Fruit fly (Drosophila melanogaster): ENCODE measurements around the gene CG33269.
A peak's percentile ranks its signal among the peaks of the same experiment; 100 is the strongest.

The CG33269 gene

DNA sequence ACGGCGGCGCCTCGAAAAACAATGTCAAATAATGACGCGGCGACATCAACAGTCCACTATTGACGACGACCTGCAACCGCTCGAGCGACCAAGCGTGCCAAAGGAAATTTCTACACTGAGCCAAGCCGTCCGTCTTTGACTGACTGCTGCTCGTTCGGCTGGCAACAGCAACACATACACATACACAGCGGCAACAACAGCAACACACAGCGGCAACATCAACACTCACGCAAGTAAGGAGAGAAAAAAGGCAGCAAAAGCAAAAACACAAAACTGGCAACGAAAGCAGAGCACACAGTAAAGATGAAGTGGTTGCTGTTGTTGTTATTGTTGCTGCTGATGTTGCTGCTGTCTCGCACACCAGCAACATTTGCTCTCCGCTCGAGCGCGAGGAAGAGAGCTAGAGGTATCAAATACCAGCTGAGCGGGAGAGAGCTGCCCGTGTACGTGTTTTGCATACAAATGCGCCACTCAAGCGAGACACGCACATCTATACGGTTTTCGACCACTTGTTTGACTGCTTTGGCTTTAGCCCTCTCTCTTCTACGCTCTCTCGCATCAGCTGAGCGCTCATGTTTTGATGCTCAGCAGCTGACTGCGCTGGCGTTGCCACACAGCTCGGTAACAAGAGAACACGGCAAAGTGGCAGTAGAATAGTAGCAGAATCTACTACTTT is 28.9 kb downstream of the CG33269 start (continued):
- TF ChIP-seq usp (GFP tag; optimal IDR thresholded peaks at IDR 0.05) (no peak), sv (GFP tag; optimal IDR thresholded peaks at IDR 0.05) (no peak)

DNA sequence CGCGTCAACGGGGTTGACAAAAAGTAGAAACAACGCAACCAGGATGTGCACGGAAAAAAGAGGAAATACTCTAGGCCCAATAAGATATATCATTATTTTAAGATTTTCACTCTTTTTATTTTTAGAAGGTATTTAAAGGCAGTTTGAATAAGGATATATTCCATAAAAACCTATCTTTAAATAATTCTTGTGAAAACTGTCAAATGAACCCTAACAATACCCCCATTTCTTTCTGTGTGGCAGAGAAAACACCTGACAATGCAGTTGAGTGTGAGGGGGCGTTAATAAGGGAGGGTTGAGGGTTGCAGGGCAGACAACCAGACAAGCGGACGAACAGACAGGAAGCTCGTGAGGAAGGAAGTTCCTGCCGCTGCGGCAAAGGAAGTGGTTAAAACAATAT is 30.0 kb downstream of the CG33269 start:
- peak; percentile 39 for TF ChIP-seq ey (GFP tag; optimal IDR thresholded peaks at IDR 0.05)
- peak; percentile 28 for TF ChIP-seq OdsH (GFP tag; optimal IDR thresholded peaks at IDR 0.05)
- peak; percentile 1 for TF ChIP-seq brk (GFP tag; optimal IDR thresholded peaks at IDR 0.05)
- TF ChIP-seq sage (GFP tag; optimal IDR thresholded peaks at IDR 0.05): no peak
- peak; percentile 23 for TF ChIP-seq HLH106 (tag; optimal IDR thresholded peaks at IDR 0.05)
- TF ChIP-seq Abd-B (GFP tag; optimal IDR thresholded peaks at IDR 0.05): no peak
- no peak for TF ChIP-seq dmrt93B (GFP tag; optimal IDR thresholded peaks at IDR 0.05)
- no peak for TF ChIP-seq woc (GFP tag; optimal IDR thresholded peaks at IDR 0.05)
- no peak for TF ChIP-seq Mio (GFP tag; optimal IDR thresholded peaks at IDR 0.05)
- no peak for TF ChIP-seq jim (GFP tag; optimal IDR thresholded peaks at IDR 0.05)
- peak; percentile 12 for TF ChIP-seq psq (GFP tag; optimal IDR thresholded peaks at IDR 0.05)
- TF ChIP-seq br (GFP tag; optimal IDR thresholded peaks at IDR 0.05): peak; percentile 15
- no peak for TF ChIP-seq pan (optimal IDR thresholded peaks at IDR 0.05)
- TF ChIP-seq usp (GFP tag; optimal IDR thresholded peaks at IDR 0.05): no peak
- TF ChIP-seq Myc (optimal IDR thresholded peaks at IDR 0.05): no peak
- no peak for TF ChIP-seq Vsx2 (GFP tag; optimal IDR thresholded peaks at IDR 0.05; ENCODE audit: partially characterized antibody)
- no peak for TF ChIP-seq tai (GFP tag; optimal IDR thresholded peaks at IDR 0.05)
- TF ChIP-seq N (GFP tag; optimal IDR thresholded peaks at IDR 0.05): no peak
- TF ChIP-seq Jra (GFP tag; optimal IDR thresholded peaks at IDR 0.05): no peak
- no peak for TF ChIP-seq dsf (GFP tag; optimal IDR thresholded peaks at IDR 0.05; ENCODE audit: borderline replicate concordance)
- no peak for TF ChIP-seq CG9705 (GFP tag; optimal IDR thresholded peaks at IDR 0.05)
- TF ChIP-seq fru (GFP tag; optimal IDR thresholded peaks at IDR 0.05): peak; percentile 46
- peak; percentile 43 for TF ChIP-seq rgr (GFP tag; optimal IDR thresholded peaks at IDR 0.05)
- no peak for TF ChIP-seq Hr78 (GFP tag; optimal IDR thresholded peaks at IDR 0.05)
- no peak for TF ChIP-seq Dif (GFP tag; optimal IDR thresholded peaks at IDR 0.05; ENCODE audit: partially characterized antibody)
- no peak for TF ChIP-seq dl (GFP tag; optimal IDR thresholded peaks at IDR 0.05; ENCODE audit: insufficient read depth in 1 of 2, partially characterized antibody in 2 of 2)
- TF ChIP-seq Hnf4 (GFP tag; optimal IDR thresholded peaks at IDR 0.05): peak; percentile 21
- peak; percentile 26 for TF ChIP-seq h (GFP tag; optimal IDR thresholded peaks at IDR 0.05)
- no peak for TF ChIP-seq GATAd (GFP tag; optimal IDR thresholded peaks at IDR 0.05)
- no peak for TF ChIP-seq sv (GFP tag; optimal IDR thresholded peaks at IDR 0.05)
- TF ChIP-seq lola (GFP tag; optimal IDR thresholded peaks at IDR 0.05): no peak
- no peak for TF ChIP-seq Hr83 (GFP tag; optimal IDR thresholded peaks at IDR 0.05; ENCODE audit: poor library complexity, severe bottlenecking)
- peak in 1 of 2 experiments; percentile 43 for TF ChIP-seq foxo (GFP tag; optimal IDR thresholded peaks at IDR 0.05)
- TF ChIP-seq CrebA (GFP tag; optimal IDR thresholded peaks at IDR 0.05; ENCODE audit: borderline replicate concordance): no peak
- no peak for TF ChIP-seq Rel (GFP tag; optimal IDR thresholded peaks at IDR 0.05)
- no peak for TF ChIP-seq Rel (tag; optimal IDR thresholded peaks at IDR 0.05)
- TF ChIP-seq Dfd (GFP tag; optimal IDR thresholded peaks at IDR 0.05): no peak
- TF ChIP-seq Sp1 (GFP tag; optimal IDR thresholded peaks at IDR 0.05): peak; percentile 29
- no peak for TF ChIP-seq CG32264 (GFP tag; optimal IDR thresholded peaks at IDR 0.05)
